Worm (Caenorhabditis elegans) whole organism, L2 larva: Measurements from ENCODE around the gene acs-18.
A peak's percentile ranks its signal among the peaks of the same experiment; 100 is the strongest.

Experiments used
- C34F6.9 ChIP-seq: fragments of 150-350 bp; optimal IDR thresholded peaks from 2 replicates; lab custom pipeline; 2014; ENCODE audit warnings: missing biosample characterization, missing genetic modification characterization
- Y55F3AM.14 ChIP-seq: fragments of 200-800 bp; sonication (Bioruptor generic); optimal IDR thresholded peaks from 2 replicates; lab custom pipeline; 2018; ENCODE audit warnings: mild to moderate bottlenecking, missing genetic modification characterization, missing compliant biosample characterization
- ZK546.5 ChIP-seq: sonication (generic microtip); optimal IDR thresholded peaks from 2 replicates; lab custom pipeline; 2017; ENCODE audit warnings: missing biosample characterization, missing genetic modification characterization
- aly-2 ChIP-seq: fragments of 150-350 bp; optimal IDR thresholded peaks from 2 replicates; lab custom pipeline; 2014; ENCODE audit warnings: missing biosample characterization, missing genetic modification characterization
- blmp-1 ChIP-seq: sonication (generic microtip); optimal IDR thresholded peaks from 2 replicates; lab custom pipeline; 2017; ENCODE audit warnings: missing genetic modification characterization, mild to moderate bottlenecking, missing compliant biosample characterization, antibody characterized with exemption, moderate library complexity; ENCODE audit not compliant: insufficient read depth
- ceh-16 ChIP-seq: fragments of 150-350 bp; optimal IDR thresholded peaks from 2 replicates; lab custom pipeline; 2014; ENCODE audit warnings: missing biosample characterization, missing genetic modification characterization
- crh-2 ChIP-seq: sonication (generic microtip); optimal IDR thresholded peaks from 2 replicates; lab custom pipeline; 2017; ENCODE audit warnings: missing biosample characterization, missing genetic modification characterization
- egl-27 ChIP-seq: sonication (generic microtip); optimal IDR thresholded peaks from 3 replicates; lab custom pipeline; 2017; ENCODE audit warnings: missing biosample characterization, missing genetic modification reagents, missing genetic modification characterization
- elt-3 ChIP-seq: sonication (generic microtip); optimal IDR thresholded peaks from 2 replicates; lab custom pipeline; 2017; ENCODE audit warnings: missing biosample characterization, missing genetic modification characterization
- fos-1 ChIP-seq: fragments of 150-350 bp; optimal IDR thresholded peaks from 2 replicates; lab custom pipeline; 2014; ENCODE audit warnings: missing biosample characterization, missing genetic modification characterization
- gmeb-1 ChIP-seq: fragments of 150-350 bp; optimal IDR thresholded peaks from 2 replicates; lab custom pipeline; 2014; ENCODE audit warnings: missing biosample characterization, missing genetic modification characterization
- lin-13 ChIP-seq: fragments of 150-350 bp; optimal IDR thresholded peaks from 2 replicates; lab custom pipeline; 2014; ENCODE audit warnings: missing biosample characterization, missing genetic modification reagents, missing genetic modification characterization
- lin-39 ChIP-seq: fragments of 150-350 bp; optimal IDR thresholded peaks from 2 replicates; lab custom pipeline; 2014; ENCODE audit warnings: missing biosample characterization, missing genetic modification reagents, missing genetic modification characterization
- mdl-1 ChIP-seq, 2 experiments: fragments of 150-350 bp in 1 of 2; sonication (generic microtip) in 1 of 2; optimal IDR thresholded peaks; 2 replicates each; lab custom pipeline; 2017; ENCODE audit warnings: missing biosample characterization in 2 of 2, missing genetic modification characterization in 2 of 2
- nhr-10 ChIP-seq: sonication (generic microtip); optimal IDR thresholded peaks from 2 replicates; lab custom pipeline; 2017; ENCODE audit warnings: missing biosample characterization, missing genetic modification characterization
- nhr-12 ChIP-seq: fragments of 150-350 bp; optimal IDR thresholded peaks from 2 replicates; lab custom pipeline; 2014; ENCODE audit warnings: missing biosample characterization, missing genetic modification characterization
- nhr-21 ChIP-seq: fragments of 150-350 bp; optimal IDR thresholded peaks from 2 replicates; lab custom pipeline; 2014; ENCODE audit warnings: missing biosample characterization, missing genetic modification characterization
- nhr-237 ChIP-seq: fragments of 150-350 bp; optimal IDR thresholded peaks from 2 replicates; lab custom pipeline; 2014; ENCODE audit warnings: missing biosample characterization, missing genetic modification characterization
- nhr-25 ChIP-seq: fragments of 150-350 bp; sonication (generic microtip); optimal IDR thresholded peaks from 3 replicates; lab custom pipeline; 2014; ENCODE audit warnings: missing biosample characterization, missing genetic modification characterization
- nhr-77 ChIP-seq: fragments of 150-350 bp; optimal IDR thresholded peaks from 2 replicates; lab custom pipeline; 2014; ENCODE audit warnings: missing biosample characterization, missing genetic modification characterization
- peb-1 ChIP-seq: fragments of 150-350 bp; optimal IDR thresholded peaks from 2 replicates; lab custom pipeline; 2014; ENCODE audit warnings: missing biosample characterization, missing genetic modification characterization
- sem-4 ChIP-seq: fragments of 150-350 bp; optimal IDR thresholded peaks from 2 replicates; lab custom pipeline; 2014; ENCODE audit warnings: missing biosample characterization, missing genetic modification reagents, missing genetic modification characterization
- skn-1 ChIP-seq: sonication (generic microtip); optimal IDR thresholded peaks from 2 replicates; lab custom pipeline; 2017; ENCODE audit warnings: missing biosample characterization, missing genetic modification characterization
- unc-39 ChIP-seq: fragments of 150-350 bp; optimal IDR thresholded peaks from 2 replicates; lab custom pipeline; 2014; ENCODE audit warnings: missing biosample characterization, missing genetic modification characterization
- unc-55 ChIP-seq: fragments of 150-350 bp; sonication (generic microtip); optimal IDR thresholded peaks from 3 replicates; lab custom pipeline; 2014; ENCODE audit warnings: missing biosample characterization, missing genetic modification reagents, missing genetic modification characterization
- unc-62 ChIP-seq: fragments of 150-350 bp; optimal IDR thresholded peaks from 2 replicates; lab custom pipeline; 2014; ENCODE audit warnings: missing biosample characterization, missing genetic modification reagents, missing genetic modification characterization
- ztf-1 ChIP-seq: fragments of 200-800 bp; sonication (Bioruptor generic); conservative IDR thresholded peaks from 2 replicates; pipeline ENCODE4 v1.3.6; 2022; ENCODE audit warnings: missing genetic modification characterization, missing compliant biosample characterization
- ztf-11 ChIP-seq: sonication (generic microtip); optimal IDR thresholded peaks from 2 replicates; lab custom pipeline; 2017; ENCODE audit warnings: missing biosample characterization, missing genetic modification characterization

Gene acs-18

ce11 chrIV:10313565-10313964, at the start of gene acs-18:
TSS of gene acs-18 (minus strand) at chrIV:10313665.
- TF ChIP-seq nhr-77 (tag; lab: Kevin White, UChicago) (no peak), sem-4 (tag; lab: Kevin White, UChicago) (no peak), ztf-11 (tag; lab: Kevin White, UChicago) (no peak), unc-39 (tag; lab: Kevin White, UChicago) (no peak), gmeb-1 (tag; lab: Kevin White, UChicago) (no peak), ztf-1 (GFP tag; lab: Robert Waterston, UW) (no peak), peb-1 (no peak), nhr-25 (no peak), unc-55 (GFP tag; lab: Kevin White, UChicago) (no peak), blmp-1 (tag; lab: Kevin White, UChicago) (no peak), lin-13 (GFP tag; lab: Kevin White, UChicago) (no peak), lin-39 (no peak), nhr-21 (no peak), mdl-1 (tag; optimal IDR thresholded peaks at IDR 0.05; lab: Kevin White, UChicago) (no peak), unc-62 (no peak), nhr-12 (tag; lab: Kevin White, UChicago) (no peak), aly-2 (tag; lab: Kevin White, UChicago) (no peak)

- TF ChIP-seq nhr-237 (tag; lab: Kevin White, UChicago) (no peak), nhr-10 (tag; lab: Kevin White, UChicago) (no peak), blmp-1 (tag; lab: Kevin White, UChicago) (no peak), Y55F3AM.14 (GFP tag; lab: Kevin White, UChicago) (no peak), ZK546.5 (tag; lab: Kevin White, UChicago) (no peak), C34F6.9 (tag; lab: Kevin White, UChicago) (no peak), aly-2 (tag; lab: Kevin White, UChicago) (no peak), elt-3 (tag; lab: Kevin White, UChicago) (no peak)
Observed at ce11 chrIV:10360336-10360735, 46.9 kb upstream of the acs-18 start, which contains the start of gene ugt-59. TSS of gene ugt-59 (plus strand) at chrIV:10360636.

ce11 chrIV:10357842-10358241, 44.4 kb upstream of the acs-18 start, which contains the start of gene gkow-1:
TSS of gene gkow-1 (plus strand) at chrIV:10358142.
- TF ChIP-seq crh-2 (tag; lab: Kevin White, UChicago) (peak; percentile 7), nhr-10 (tag; lab: Kevin White, UChicago) (no peak), ztf-11 (tag; lab: Kevin White, UChicago) (no peak), unc-55 (GFP tag; lab: Kevin White, UChicago) (peak; percentile 39), C34F6.9 (tag; lab: Kevin White, UChicago) (peak; percentile 33), egl-27 (no peak), nhr-237 (tag; lab: Kevin White, UChicago) (no peak), ceh-16 (tag; lab: Kevin White, UChicago) (no peak), ztf-1 (GFP tag; lab: Robert Waterston, UW) (no peak)

ce11 chrIV:10357072-10357471, 43.6 kb upstream of the acs-18 start, which contains the start of gene R11A8.1:
TSS of gene R11A8.1 (minus strand) at chrIV:10357172.
- no peak for TF ChIP-seq nhr-12 (tag; lab: Kevin White, UChicago)
- no peak for TF ChIP-seq skn-1 (tag; lab: Kevin White, UChicago)
- TF ChIP-seq ztf-1 (GFP tag; lab: Robert Waterston, UW) = no peak

ce11 chrIV:10352243-10352642, 38.8 kb upstream of the acs-18 start, which contains the start of gene Y43C5B.2:
TSS of gene Y43C5B.2 (minus strand) at chrIV:10352343.
- no peak for TF ChIP-seq nhr-237 (tag; lab: Kevin White, UChicago)

- TF ChIP-seq blmp-1 (tag; lab: Kevin White, UChicago) = peak; percentile 70
- TF ChIP-seq skn-1 (tag; lab: Kevin White, UChicago) = no peak
- TF ChIP-seq crh-2 (tag; lab: Kevin White, UChicago) = peak; percentile 5
- TF ChIP-seq fos-1 (tag; lab: Kevin White, UChicago) = peak; percentile 62
- no peak for TF ChIP-seq egl-27
Observed at ce11 chrIV:10349871-10350640, 36.6 kb upstream of the acs-18 start, which contains the start of the genes unc-43 and Y43C5B.3. TSS of gene unc-43 (minus strand) at chrIV:10350217. TSS of gene Y43C5B.3 (plus strand) at chrIV:10350590.
